Fruit fly (Drosophila melanogaster) whole organism, embryonic: ENCODE measurements around the gene Myo95E.
A peak's percentile ranks its signal among the peaks of the same experiment; 100 is the strongest.

ENCODE experiments used
- CG10543 ChIP-seq: fragments of 200-800 bp; sonication (Bioruptor generic); optimal IDR thresholded peaks from 3 replicates; lab custom pipeline; 2017; ENCODE audit warnings: missing biosample characterization, mild to moderate bottlenecking, missing genetic modification characterization, moderate library complexity
- CG11696 ChIP-seq: fragments of 200-800 bp; sonication (Bioruptor generic); IDR thresholded peaks from 2 replicates; pipeline ENCODE4 v1.3.6; 2022; ENCODE audit warnings: missing biosample characterization, missing genetic modification characterization
- CG1233 ChIP-seq: fragments of 200-800 bp; sonication (Bioruptor generic); optimal IDR thresholded peaks from 4 replicates; lab custom pipeline; 2018; ENCODE audit warnings: missing biosample characterization, mild to moderate bottlenecking, missing genetic modification characterization
- CG13424 ChIP-seq: fragments of 200-800 bp; sonication (Bioruptor generic); optimal IDR thresholded peaks from 2 replicates; lab custom pipeline; 2019; ENCODE audit warnings: missing biosample characterization, mild to moderate bottlenecking, missing genetic modification characterization, moderate library complexity
- CG1529 ChIP-seq: fragments of 200-800 bp; sonication (Bioruptor generic); optimal IDR thresholded peaks from 3 replicates; lab custom pipeline; 2018; ENCODE audit warnings: missing biosample characterization, missing genetic modification characterization
- CG17568 ChIP-seq: fragments of 200-800 bp; sonication (Bioruptor generic); optimal IDR thresholded peaks from 2 replicates; lab custom pipeline; 2018; ENCODE audit warnings: missing biosample characterization, mild to moderate bottlenecking, missing genetic modification characterization, moderate library complexity
- CG1832 ChIP-seq: fragments of 200-800 bp; sonication (Bioruptor generic); optimal IDR thresholded peaks from 2 replicates; lab custom pipeline; 2017; ENCODE audit warnings: missing biosample characterization, mild to moderate bottlenecking, missing genetic modification characterization, inconsistent platforms
- CG18619 ChIP-seq: fragments of 200-800 bp; sonication (Bioruptor generic); optimal IDR thresholded peaks from 3 replicates; lab custom pipeline; 2017; ENCODE audit warnings: missing biosample characterization, mild to moderate bottlenecking, missing genetic modification characterization
- CG2116 ChIP-seq: fragments of 200-800 bp; sonication (Bioruptor generic); optimal IDR thresholded peaks from 3 replicates; lab custom pipeline; 2018; ENCODE audit warnings: missing biosample characterization, mild to moderate bottlenecking, missing genetic modification characterization
- CG2120 ChIP-seq: fragments of 200-800 bp; sonication (Bioruptor generic); optimal IDR thresholded peaks from 3 replicates; lab custom pipeline; 2016; ENCODE audit warnings: missing biosample characterization, missing genetic modification characterization
- CG2875 ChIP-seq: fragments of 200-800 bp; sonication (Bioruptor generic); optimal IDR thresholded peaks from 2 replicates; lab custom pipeline; 2017; ENCODE audit warnings: missing biosample characterization, mild to moderate bottlenecking, missing genetic modification characterization, missing genetic modification reagents
- CG34224 ChIP-seq: fragments of 200-800 bp; sonication (Bioruptor generic); IDR thresholded peaks from 3 replicates; pipeline ENCODE4 v1.3.6; 2022; ENCODE audit warnings: missing biosample characterization, missing genetic modification characterization; ENCODE audit not compliant: partially characterized antibody
- CG34422 ChIP-seq: fragments of 200-800 bp; sonication (Bioruptor generic); IDR thresholded peaks from 3 replicates; pipeline ENCODE4 v1.3.6; 2022; ENCODE audit warnings: missing biosample characterization, missing genetic modification characterization
- CG8290 ChIP-seq, 3 experiments: fragments of 200-800 bp; sonication (Bioruptor generic); optimal IDR thresholded peaks; 2 replicates each; lab custom pipeline; 2016 to 2019; ENCODE audit warnings: missing biosample characterization in 3 of 3, missing genetic modification characterization in 3 of 3, mild to moderate bottlenecking in 2 of 3, moderate library complexity in 1 of 3
- Chrac-16 ChIP-seq: fragments of 200-800 bp; sonication (Bioruptor generic); optimal IDR thresholded peaks from 3 replicates; lab custom pipeline; 2016; ENCODE audit warnings: missing biosample characterization, missing genetic modification characterization
- D19B ChIP-seq: fragments of 200-800 bp; sonication (Bioruptor generic); optimal IDR thresholded peaks from 2 replicates; lab custom pipeline; 2017; ENCODE audit warnings: missing biosample characterization, mild to moderate bottlenecking, missing genetic modification characterization
- Dbx ChIP-seq: fragments of 200-800 bp; sonication (Bioruptor generic); IDR thresholded peaks from 3 replicates; pipeline ENCODE4 v1.3.6; 2022; ENCODE audit warnings: missing biosample characterization, missing genetic modification characterization
- Doc3 ChIP-seq: fragments of 200-800 bp; sonication (Bioruptor generic); IDR thresholded peaks from 3 replicates; pipeline ENCODE4 v1.3.6; 2022; ENCODE audit warnings: missing biosample characterization, missing genetic modification characterization; ENCODE audit not compliant: partially characterized antibody
- ERR ChIP-seq: fragments of 200-800 bp; sonication (Bioruptor generic); optimal IDR thresholded peaks from 2 replicates; lab custom pipeline; 2016; ENCODE audit warnings: missing biosample characterization, missing genetic modification characterization
- Fer3 ChIP-seq: fragments of 200-800 bp; sonication (Bioruptor generic); optimal IDR thresholded peaks from 2 replicates; lab custom pipeline; 2018; ENCODE audit warnings: missing biosample characterization, mild to moderate bottlenecking, missing genetic modification characterization, moderate library complexity
- Neu2 ChIP-seq: fragments of 200-800 bp; sonication (Bioruptor generic); optimal IDR thresholded peaks from 3 replicates; lab custom pipeline; 2016; ENCODE audit warnings: missing biosample characterization, missing genetic modification characterization, borderline replicate concordance
- Nf-YC ChIP-seq: fragments of 200-800 bp; optimal IDR thresholded peaks from 3 replicates; lab custom pipeline; 2019; ENCODE audit warnings: missing biosample characterization, mild to moderate bottlenecking, missing genetic modification characterization, moderate library complexity
- NfI ChIP-seq: fragments of 200-800 bp; sonication (Bioruptor generic); optimal IDR thresholded peaks from 3 replicates; lab custom pipeline; 2018; ENCODE audit warnings: missing biosample characterization, mild to moderate bottlenecking, missing genetic modification characterization, moderate library complexity
- Side ChIP-seq: fragments of 200-800 bp; sonication (Bioruptor generic); optimal IDR thresholded peaks from 2 replicates; lab custom pipeline; 2016; ENCODE audit warnings: missing biosample characterization, missing genetic modification characterization
- Ssrp ChIP-seq: fragments of 200-800 bp; sonication (Bioruptor generic); optimal IDR thresholded peaks from 2 replicates; lab custom pipeline; 2018; ENCODE audit warnings: missing biosample characterization, mild to moderate bottlenecking, missing genetic modification characterization, moderate library complexity
- Tbp ChIP-seq: fragments of >200 bp; optimal IDR thresholded peaks from 2 replicates; lab custom pipeline; 2018; ENCODE audit warnings: missing biosample characterization, missing genetic modification characterization
- ara ChIP-seq: fragments of 200-800 bp; sonication (Bioruptor generic); IDR thresholded peaks from 2 replicates; pipeline ENCODE4 v1.3.6; 2022; ENCODE audit warnings: missing biosample characterization, missing genetic modification characterization
- ase ChIP-seq: fragments of 200-800 bp; sonication (Bioruptor generic); IDR thresholded peaks from 3 replicates; pipeline ENCODE4 v1.3.6; 2022; ENCODE audit warnings: missing biosample characterization, missing genetic modification characterization
- chn ChIP-seq: fragments of 200-800 bp; sonication (Bioruptor generic); optimal IDR thresholded peaks from 2 replicates; lab custom pipeline; 2016; ENCODE audit warnings: missing biosample characterization, missing genetic modification characterization
- ci ChIP-seq: fragments of 200-800 bp; sonication (Bioruptor generic); IDR thresholded peaks from 3 replicates; pipeline ENCODE4 v1.3.6; 2022; ENCODE audit warnings: missing biosample characterization, missing genetic modification characterization
- corto ChIP-seq: fragments of 200-800 bp; sonication (Bioruptor generic); optimal IDR thresholded peaks from 2 replicates; lab custom pipeline; 2016; ENCODE audit warnings: missing biosample characterization, mild to moderate bottlenecking, missing genetic modification characterization, moderate library complexity
- croc ChIP-seq: fragments of 200-800 bp; sonication (Bioruptor generic); conservative IDR thresholded peaks from 3 replicates; pipeline ENCODE4 v1.3.6; 2022; ENCODE audit warnings: missing biosample characterization, missing genetic modification characterization
- dmrt11E ChIP-seq: fragments of 200-800 bp; sonication (Bioruptor generic); optimal IDR thresholded peaks from 3 replicates; lab custom pipeline; 2018; ENCODE audit warnings: missing biosample characterization, mild to moderate bottlenecking, missing genetic modification characterization, moderate library complexity
- eve ChIP-seq, 2 experiments: fragments of >200 bp; optimal IDR thresholded peaks; 2 replicates each; lab custom pipeline; 2017; ENCODE audit warnings: missing biosample characterization in 2 of 2, missing genetic modification characterization in 2 of 2
- fd102C ChIP-seq: fragments of 200-800 bp; sonication (Bioruptor generic); optimal IDR thresholded peaks from 2 replicates; lab custom pipeline; 2018; ENCODE audit warnings: missing biosample characterization, mild to moderate bottlenecking, missing genetic modification characterization, moderate library complexity
- fd96Cb ChIP-seq: fragments of 200-800 bp; sonication (Bioruptor generic); optimal IDR thresholded peaks from 2 replicates; lab custom pipeline; 2018; ENCODE audit warnings: missing biosample characterization, mild to moderate bottlenecking, missing genetic modification characterization, moderate library complexity
- gsb ChIP-seq: fragments of 200-800 bp; sonication (Bioruptor generic); IDR thresholded peaks from 2 replicates; pipeline ENCODE4 v1.3.6; 2022; ENCODE audit warnings: missing biosample characterization, missing genetic modification characterization
- gt ChIP-seq: fragments of 200-800 bp; sonication (Bioruptor generic); IDR thresholded peaks from 2 replicates; pipeline ENCODE4 v1.3.6; 2022; ENCODE audit warnings: missing biosample characterization, missing genetic modification characterization
- jing ChIP-seq: fragments of 200-800 bp; sonication (Bioruptor generic); optimal IDR thresholded peaks from 2 replicates; lab custom pipeline; 2018; ENCODE audit warnings: missing biosample characterization, mild to moderate bottlenecking, missing genetic modification characterization
- ken ChIP-seq: fragments of 200-800 bp; sonication (Bioruptor generic); IDR thresholded peaks from 3 replicates; pipeline ENCODE4 v1.3.6; 2022; ENCODE audit warnings: missing biosample characterization, missing genetic modification characterization
- knrl ChIP-seq: fragments of 200-800 bp; sonication (Bioruptor generic); IDR thresholded peaks from 3 replicates; pipeline ENCODE4 v1.3.6; 2022; ENCODE audit warnings: missing biosample characterization, missing genetic modification characterization; ENCODE audit not compliant: partially characterized antibody
- pho ChIP-seq: fragments of 200-800 bp; sonication (Bioruptor generic); optimal IDR thresholded peaks from 2 replicates; lab custom pipeline; 2016; ENCODE audit warnings: missing biosample characterization, missing genetic modification characterization
- pzg ChIP-seq: fragments of 200-800 bp; sonication (Bioruptor generic); optimal IDR thresholded peaks from 3 replicates; lab custom pipeline; 2018; ENCODE audit warnings: missing biosample characterization, mild to moderate bottlenecking, missing genetic modification characterization, moderate library complexity
- row ChIP-seq: fragments of 200-800 bp; sonication (Bioruptor generic); IDR thresholded peaks from 3 replicates; pipeline ENCODE4 v1.3.6; 2022; ENCODE audit warnings: missing biosample characterization, missing genetic modification characterization
- salm ChIP-seq: fragments of 200-800 bp; sonication (Bioruptor generic); optimal IDR thresholded peaks from 2 replicates; lab custom pipeline; 2018; ENCODE audit warnings: missing biosample characterization, mild to moderate bottlenecking, missing genetic modification characterization
- scrt ChIP-seq: fragments of 200-800 bp; sonication (Bioruptor generic); optimal IDR thresholded peaks from 2 replicates; lab custom pipeline; 2018; ENCODE audit warnings: missing biosample characterization, mild to moderate bottlenecking, missing genetic modification characterization, moderate library complexity
- sens-2 ChIP-seq: fragments of 200-800 bp; sonication (Bioruptor generic); IDR thresholded peaks from 2 replicates; pipeline ENCODE4 v1.3.6; 2022; ENCODE audit warnings: missing biosample characterization, missing genetic modification characterization
- stwl ChIP-seq: fragments of 200-800 bp; sonication (Bioruptor generic); optimal IDR thresholded peaks from 3 replicates; lab custom pipeline; 2018; ENCODE audit warnings: missing biosample characterization, mild to moderate bottlenecking, missing genetic modification characterization, moderate library complexity
- tio ChIP-seq: fragments of 200-800 bp; sonication (Bioruptor generic); optimal IDR thresholded peaks from 2 replicates; lab custom pipeline; 2017; ENCODE audit warnings: missing biosample characterization, missing genetic modification characterization, inconsistent platforms

Gene Myo95E

DNA sequence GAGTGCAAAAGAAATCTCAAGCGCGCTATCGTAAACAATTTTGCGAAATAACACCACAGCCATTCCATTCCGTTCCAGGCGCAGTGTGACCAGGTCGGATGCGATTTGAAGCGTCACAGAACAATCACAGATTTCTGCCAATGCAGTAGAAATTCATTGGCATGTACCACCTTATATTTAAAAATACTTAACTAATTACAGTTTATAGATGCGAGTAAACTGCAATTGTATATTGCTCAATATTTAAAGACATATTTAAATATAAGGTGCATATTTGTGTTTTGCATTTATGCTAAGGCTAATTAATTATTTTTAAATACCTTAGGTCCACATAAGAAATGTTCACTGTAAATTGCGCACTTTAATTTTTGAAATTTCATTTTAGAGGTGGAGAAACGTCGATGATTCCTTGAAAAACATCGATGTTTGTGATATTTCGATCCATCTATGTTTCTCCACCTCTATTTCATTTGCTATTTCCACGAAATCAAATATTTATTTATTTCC lies 32.1 kb upstream of the Myo95E start, which contains the start of the genes SMC6 and CG6204 (continued):
- TF ChIP-seq stwl (tag; lab: Kevin White, UChicago): peak; percentile 73
- peak; percentile 96 for TF ChIP-seq CG2120 (GFP tag; lab: Kevin White, UChicago)
- peak; percentile 95 for TF ChIP-seq CG34422 (GFP tag; lab: Robert Waterston, UW)
- TF ChIP-seq Dbx (GFP tag; lab: Robert Waterston, UW): peak; percentile 95
- TF ChIP-seq eve (GFP tag; optimal IDR thresholded peaks at IDR 0.05; lab: Kevin White, UChicago): no peak
- peak; percentile 19; the same call in 1 of the 3 replicates for TF ChIP-seq knrl (GFP tag; lab: Robert Waterston, UW)
- peak; percentile 86 for TF ChIP-seq Nf-YC (tag; lab: Kevin White, UChicago)
- TF ChIP-seq chn (GFP tag; lab: Kevin White, UChicago): peak; percentile 76
- TF ChIP-seq CG1233 (GFP tag; lab: Kevin White, UChicago): peak; percentile 90
- TF ChIP-seq Ssrp (tag; lab: Kevin White, UChicago): peak; percentile 92
- peak; percentile 97 for TF ChIP-seq Fer3
- TF ChIP-seq CG2116: peak; percentile 82
- TF ChIP-seq tio (GFP tag; lab: Kevin White, UChicago): peak; percentile 92
- TF ChIP-seq NfI (GFP tag; lab: Kevin White, UChicago): peak; percentile 93
- TF ChIP-seq CG11696: peak; percentile 86
- TF ChIP-seq Chrac-16 (GFP tag; lab: Kevin White, UChicago): peak; percentile 94
- TF ChIP-seq Side (GFP tag; lab: Kevin White, UChicago): peak; percentile 76
- TF ChIP-seq CG17568: peak; percentile 87
- TF ChIP-seq Doc3 (GFP tag; lab: Robert Waterston, UW): no peak
- peak; percentile 56 for TF ChIP-seq corto (GFP tag; lab: Kevin White, UChicago)
- peak; percentile 52 for TF ChIP-seq fd102C (GFP tag; lab: Kevin White, UChicago)
- peak; percentile 85 for TF ChIP-seq sens-2 (GFP tag; lab: Robert Waterston, UW)
- TF ChIP-seq row: peak; percentile 99
- TF ChIP-seq CG13424 (tag; lab: Kevin White, UChicago): peak; percentile 95
- TF ChIP-seq pho: peak; percentile 89
- no peak for TF ChIP-seq CG1832 (GFP tag; lab: Kevin White, UChicago)
- no peak for TF ChIP-seq scrt (GFP tag; lab: Kevin White, UChicago)
- TF ChIP-seq CG18619: peak; percentile 92
- peak; percentile 71 for TF ChIP-seq CG1529 (GFP tag; lab: Kevin White, UChicago)
- peak; percentile 80 for TF ChIP-seq CG8290 (GFP tag; optimal IDR thresholded peaks at IDR 0.05; lab: Kevin White, UChicago)
- peak; percentile 16 to 92 for TF ChIP-seq CG8290 (tag; optimal IDR thresholded peaks at IDR 0.05; lab: Kevin White, UChicago)
- TF ChIP-seq gt (GFP tag; lab: Robert Waterston, UW): peak; percentile 67; the same call in 1 of the 2 replicates
- peak; percentile 26 for TF ChIP-seq Neu2
- TF ChIP-seq pzg (GFP tag; lab: Kevin White, UChicago): peak; percentile 61
- TF ChIP-seq ERR (GFP tag; lab: Kevin White, UChicago): peak; percentile 64
- TF ChIP-seq D19B (GFP tag; lab: Kevin White, UChicago): peak; percentile 84
- peak; percentile 85 for TF ChIP-seq croc (GFP tag; lab: Robert Waterston, UW)
- TF ChIP-seq CG34224 (GFP tag; lab: Robert Waterston, UW): 0 out of 3 replicates have a peak, but pooled peaks have one; percentile 23
- peak; percentile 90 for TF ChIP-seq ase (GFP tag; lab: Robert Waterston, UW)
- TF ChIP-seq salm (tag; lab: Kevin White, UChicago): peak; percentile 92
- TF ChIP-seq CG2875 (GFP tag; lab: Kevin White, UChicago): peak; percentile 80
- no peak for TF ChIP-seq Tbp (GFP tag; lab: Kevin White, UChicago)
- peak; percentile 93 for TF ChIP-seq ara (GFP tag; lab: Robert Waterston, UW)
- peak; percentile 92 for TF ChIP-seq ci (GFP tag; lab: Robert Waterston, UW)
- peak; percentile 93 for TF ChIP-seq ken (GFP tag; lab: Robert Waterston, UW)
- peak; percentile 85 for TF ChIP-seq gsb (GFP tag; lab: Robert Waterston, UW)
- TF ChIP-seq fd96Cb (tag; lab: Kevin White, UChicago): peak; percentile 95
- TF ChIP-seq dmrt11E (tag; lab: Kevin White, UChicago): peak; percentile 93
- TF ChIP-seq CG10543 (GFP tag; lab: Kevin White, UChicago): peak; percentile 91
- TF ChIP-seq jing (GFP tag; lab: Kevin White, UChicago): peak; percentile 79
